Worm (Caenorhabditis elegans): ENCODE measurements around the gene fbxa-85.

fbxa-85 gene

DNA sequence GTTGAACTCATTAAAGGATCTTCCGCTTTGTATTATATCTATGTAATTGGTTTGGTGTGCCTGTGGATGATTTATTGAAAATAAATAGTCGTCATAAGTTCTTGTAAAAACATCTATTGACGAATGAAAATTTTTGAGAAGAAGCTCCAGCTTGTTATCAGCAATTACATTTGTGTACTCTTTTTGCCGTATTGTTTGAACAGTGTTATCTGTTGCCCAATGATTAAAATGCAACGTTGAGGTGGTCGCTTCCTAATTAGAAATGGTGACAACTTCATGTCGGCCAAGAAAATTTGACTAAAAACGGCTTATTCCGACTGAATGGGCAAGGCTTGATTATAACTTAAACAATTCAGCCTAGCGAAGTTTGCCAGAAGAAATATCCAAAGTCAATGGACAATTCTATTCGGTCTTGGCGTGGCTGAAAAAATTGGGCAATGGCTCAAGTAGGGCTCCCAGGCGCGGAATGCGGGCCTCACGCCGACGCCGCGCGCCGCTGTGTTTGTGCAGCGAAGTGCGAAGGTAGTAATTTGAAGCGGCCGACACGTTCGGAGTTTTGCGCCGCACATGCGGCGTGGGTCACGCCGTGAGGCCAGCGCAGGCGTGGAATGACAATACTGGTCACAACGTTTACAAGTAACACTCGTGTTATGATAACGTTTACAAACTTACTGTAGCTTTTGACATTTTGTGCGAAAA lies 18.2 kb upstream of the fbxa-85 start:
- TF ChIP-seq elt-2 (tag; optimal IDR thresholded peaks at IDR 0.05) (peak; percentile 73), sup-37 (GFP tag; optimal IDR thresholded peaks at IDR 0.05) (no peak)

DNA sequence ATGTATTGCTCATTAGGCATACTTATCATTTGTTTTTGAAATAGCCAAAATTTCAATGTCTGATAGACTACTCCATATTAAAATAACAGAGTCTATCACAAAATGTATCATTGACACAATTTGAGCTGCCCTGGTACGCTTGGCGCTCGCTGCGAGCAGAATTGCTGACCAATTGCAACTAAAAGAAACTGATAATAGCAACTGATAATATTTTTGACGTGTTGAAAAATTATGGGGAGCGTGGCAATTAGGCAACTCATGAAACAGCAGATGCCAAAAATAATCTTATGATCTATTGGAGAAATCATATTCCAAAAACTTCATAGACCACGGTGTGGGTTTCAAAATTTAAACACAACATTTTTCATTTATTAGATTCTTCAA lies 17.7 kb upstream of the fbxa-85 start:
- TF ChIP-seq nhr-237 (tag; optimal IDR thresholded peaks at IDR 0.05) (no peak), elt-2 (tag; optimal IDR thresholded peaks at IDR 0.05) (peak; percentile 95), snu-23 (GFP tag; optimal IDR thresholded peaks at IDR 0.05) (no peak)

DNA sequence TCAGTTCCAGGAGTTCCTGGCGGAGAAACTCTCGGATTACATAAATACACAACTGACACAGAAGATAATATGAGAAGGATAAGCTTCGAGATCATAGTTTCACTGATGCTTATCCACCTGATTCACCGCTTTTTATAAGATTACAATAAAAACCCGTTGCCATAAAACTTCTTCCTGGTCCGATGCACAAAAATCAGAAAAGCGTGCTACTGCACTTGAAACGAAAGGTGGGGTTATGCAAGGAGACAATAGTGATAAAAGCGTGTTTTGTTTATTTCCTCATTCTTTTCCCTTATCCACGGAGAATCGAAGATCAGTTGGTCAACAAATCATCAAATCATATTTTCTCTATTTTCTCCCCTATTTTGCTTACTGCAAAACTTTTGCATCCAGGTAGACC lies 16.4 kb upstream of the fbxa-85 start, which contains the start of gene Y68A4B.3:
Gene Y68A4B.3 (minus strand): TSS at position 101 of the 400 bp plus-strand sequence.
- no peak for TF ChIP-seq nhr-85 (tag)
- no peak for TF ChIP-seq fkh-4 (tag; optimal IDR thresholded peaks at IDR 0.05; ENCODE audit: borderline replicate concordance)
- no peak for TF ChIP-seq rnt-1 (tag; optimal IDR thresholded peaks at IDR 0.05)
- TF ChIP-seq tbx-2 (tag; optimal IDR thresholded peaks at IDR 0.05), result no peak
- no peak for TF ChIP-seq grh-1 (GFP tag; IDR thresholded peaks at IDR 0.05)
- no peak for TF ChIP-seq fos-1 (tag; optimal IDR thresholded peaks at IDR 0.05)
- no peak for TF ChIP-seq mep-1 (tag; optimal IDR thresholded peaks at IDR 0.05)
- no peak for TF ChIP-seq sup-37 (GFP tag; optimal IDR thresholded peaks at IDR 0.05)
- TF ChIP-seq lin-14 (GFP tag; optimal IDR thresholded peaks at IDR 0.05), result no peak
- TF ChIP-seq ceh-63 (GFP tag; optimal IDR thresholded peaks at IDR 0.05), result no peak
- no peak for TF ChIP-seq C34B4.2 (tag; optimal IDR thresholded peaks at IDR 0.05)
- no peak for TF ChIP-seq lin-15B (tag; optimal IDR thresholded peaks at IDR 0.05)
- TF ChIP-seq jun-1 (tag; optimal IDR thresholded peaks at IDR 0.05), result no peak
- TF ChIP-seq nhr-76 (tag; optimal IDR thresholded peaks at IDR 0.05), result no peak
- no peak for TF ChIP-seq fkh-10 (GFP tag; optimal IDR thresholded peaks at IDR 0.05)
- TF ChIP-seq mdl-1 (tag; optimal IDR thresholded peaks at IDR 0.05), result no peak
- no peak for TF ChIP-seq C04F5.9 (tag; optimal IDR thresholded peaks at IDR 0.05)

DNA sequence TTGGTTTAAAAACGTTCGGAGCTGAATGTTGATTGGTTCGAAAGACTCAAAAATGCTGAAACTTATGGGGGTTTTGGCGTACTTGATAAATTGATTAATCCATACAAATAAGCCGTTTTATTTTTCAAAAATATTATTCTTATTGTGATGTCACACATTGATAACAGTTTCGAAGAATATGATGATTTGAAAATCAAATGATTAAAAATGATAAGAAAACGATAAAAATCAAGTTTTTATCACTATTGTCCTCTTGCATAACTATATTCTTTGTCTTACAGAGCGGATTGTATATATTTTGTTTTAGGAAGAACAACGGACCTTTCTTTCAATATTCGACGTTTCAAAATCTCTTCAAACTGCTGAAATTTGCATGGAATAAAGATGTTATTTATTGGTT lies 16.0 kb upstream of the fbxa-85 start:
- TF ChIP-seq ceh-82 (tag; optimal IDR thresholded peaks at IDR 0.05) (no peak), ces-1 (GFP tag; optimal IDR thresholded peaks at IDR 0.05) (no peak), pag-3 (tag; optimal IDR thresholded peaks at IDR 0.05; ENCODE audit: borderline replicate concordance, insufficient read depth) (no peak), nhr-76 (tag; optimal IDR thresholded peaks at IDR 0.05) (no peak), tlp-1 (tag; optimal IDR thresholded peaks at IDR 0.05) (peak; percentile 48), elt-2 (tag; optimal IDR thresholded peaks at IDR 0.05) (peak; percentile 79)

DNA sequence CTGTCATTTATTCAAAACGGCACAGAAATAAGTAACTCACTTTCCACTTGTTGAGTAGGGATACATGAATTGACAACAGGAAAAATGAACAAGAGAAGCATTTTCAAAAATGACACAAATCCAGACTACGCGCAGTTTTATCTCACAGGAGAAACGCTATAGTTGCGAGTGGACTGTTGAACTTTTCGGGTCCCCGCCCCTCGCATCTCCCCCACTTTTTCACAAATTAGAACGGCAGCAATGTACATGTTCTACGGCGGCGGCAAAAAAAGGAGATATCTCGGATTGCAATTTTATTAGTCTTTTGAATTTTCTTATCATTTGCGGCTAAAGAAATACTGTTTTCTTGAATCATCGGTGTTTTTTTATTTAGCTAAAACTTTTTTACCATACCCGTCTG lies 13.6 kb upstream of the fbxa-85 start, which contains the start of gene clec-242:
Gene clec-242 (minus strand): TSS at position 101 of the 400 bp plus-strand sequence.
- no peak for TF ChIP-seq egl-13 (tag; optimal IDR thresholded peaks at IDR 0.05)

DNA sequence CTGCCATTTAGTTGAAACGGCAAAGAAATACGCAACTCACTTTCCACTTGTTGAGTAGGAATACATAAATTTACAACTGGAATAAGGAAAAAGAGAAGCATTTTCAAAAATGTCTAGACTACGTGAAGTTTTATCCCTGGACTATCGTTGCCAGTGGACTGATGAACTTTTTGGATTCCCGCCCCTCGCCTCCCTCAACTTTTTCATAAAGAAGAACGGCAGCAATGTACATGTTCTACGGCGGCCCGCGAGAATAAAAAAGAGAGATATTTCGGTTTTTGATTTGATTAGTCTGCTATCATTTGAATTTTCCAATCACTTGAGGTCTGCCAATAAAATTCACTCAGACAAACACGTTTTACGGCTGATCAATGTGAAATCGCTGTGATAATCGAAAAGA lies 10.1 kb upstream of the fbxa-85 start, which contains the start of gene clec-243:
Gene clec-243 (minus strand): TSS at position 101 of the 400 bp plus-strand sequence.
- TF ChIP-seq jun-1 (tag; optimal IDR thresholded peaks at IDR 0.05) (no peak), efl-1 (optimal IDR thresholded peaks at IDR 0.05) (no peak), efl-1 (GFP tag; optimal IDR thresholded peaks at IDR 0.05 in 1 of 2) (no peak), blmp-1 (tag; optimal IDR thresholded peaks at IDR 0.05) (no peak), sup-37 (GFP tag; optimal IDR thresholded peaks at IDR 0.05) (no peak), zag-1 (tag; optimal IDR thresholded peaks at IDR 0.05) (no peak), lin-13 (GFP tag; optimal IDR thresholded peaks at IDR 0.05) (no peak), C04F5.9 (tag; optimal IDR thresholded peaks at IDR 0.05) (no peak), unc-130 (tag; optimal IDR thresholded peaks at IDR 0.05) (no peak), ceh-88 (GFP tag; IDR thresholded peaks at IDR 0.05) (no peak), lir-3 (tag; optimal IDR thresholded peaks at IDR 0.05; ENCODE audit: poor library complexity) (no peak), ces-1 (GFP tag; optimal IDR thresholded peaks at IDR 0.05) (no peak), nhr-28 (tag; optimal IDR thresholded peaks at IDR 0.05) (no peak), ztf-11 (tag; optimal IDR thresholded peaks at IDR 0.05) (no peak), mef-2 (tag; optimal IDR thresholded peaks at IDR 0.05) (no peak), ceh-90 (tag; optimal IDR thresholded peaks at IDR 0.05) (no peak), skn-1 (tag; optimal IDR thresholded peaks at IDR 0.05) (no peak), C34B4.2 (tag; optimal IDR thresholded peaks at IDR 0.05) (no peak), ama-1 (optimal IDR thresholded peaks at IDR 0.05) (no peak), xbp-1 (tag; optimal IDR thresholded peaks at IDR 0.05) (no peak), C16A3.4 (tag; optimal IDR thresholded peaks at IDR 0.05) (no peak)
